Worm (Caenorhabditis elegans): ENCODE measurements around the gene C09G1.2.

C09G1.2 gene

ce11 chrX:15982630-15983029 is at the start of gene C09G1.2:
Gene C09G1.2 (minus strand): TSS chrX:15982730.
- no peak for TF ChIP-seq nhr-2 (tag; optimal IDR thresholded peaks at IDR 0.05)
- no peak for TF ChIP-seq hlh-1 (tag; optimal IDR thresholded peaks at IDR 0.05)
- TF ChIP-seq drap-1 (GFP tag; optimal IDR thresholded peaks at IDR 0.05) = no peak
- no peak for TF ChIP-seq unc-62 (GFP tag; optimal IDR thresholded peaks at IDR 0.05)

- TF ChIP-seq ceh-39 (tag; optimal IDR thresholded peaks at IDR 0.05) = no peak
- TF ChIP-seq lin-32 (GFP tag; optimal IDR thresholded peaks at IDR 0.05) = no peak
- TF ChIP-seq sem-2 (GFP tag; optimal IDR thresholded peaks at IDR 0.05) = no peak
- TF ChIP-seq ceh-43 (GFP tag; optimal IDR thresholded peaks at IDR 0.05) = no peak
Observed at ce11 chrX:16030506-16030905, 48.0 kb upstream of the C09G1.2 start, which contains the start of gene mboa-1. Gene mboa-1 (plus strand): TSS chrX:16030806.

ce11 chrX:16028980-16029379 is 46.5 kb upstream of the C09G1.2 start:
- TF ChIP-seq ham-2 (GFP tag; optimal IDR thresholded peaks at IDR 0.05) (peak; percentile 61), nhr-76 (tag; optimal IDR thresholded peaks at IDR 0.05) (no peak)

- no peak for TF ChIP-seq nhr-2 (tag; optimal IDR thresholded peaks at IDR 0.05)
- TF ChIP-seq unc-120 (tag; optimal IDR thresholded peaks at IDR 0.05; ENCODE audit: poor library complexity, severe bottlenecking) = peak; percentile 35
Observed at ce11 chrX:16024558-16024957, 42.0 kb upstream of the C09G1.2 start.

- TF ChIP-seq unc-39 (tag; optimal IDR thresholded peaks at IDR 0.05) = no peak
- no peak for TF ChIP-seq elt-1 (tag; optimal IDR thresholded peaks at IDR 0.05; ENCODE audit: borderline replicate concordance, insufficient read depth)
- no peak for TF ChIP-seq ceh-43 (GFP tag; optimal IDR thresholded peaks at IDR 0.05)
- TF ChIP-seq mls-2 (tag; optimal IDR thresholded peaks at IDR 0.05) = no peak
- TF ChIP-seq flh-1 (GFP tag; optimal IDR thresholded peaks at IDR 0.05) = no peak
- no peak for TF ChIP-seq lin-32 (GFP tag; optimal IDR thresholded peaks at IDR 0.05)
- TF ChIP-seq elt-3 (tag; optimal IDR thresholded peaks at IDR 0.05) = no peak
- no peak for TF ChIP-seq cnd-1 (tag; optimal IDR thresholded peaks at IDR 0.05)
- no peak for TF ChIP-seq sem-2 (GFP tag; optimal IDR thresholded peaks at IDR 0.05)
- TF ChIP-seq lsy-2 (tag; optimal IDR thresholded peaks at IDR 0.05) = no peak
- no peak for TF ChIP-seq mep-1 (tag; optimal IDR thresholded peaks at IDR 0.05)
- no peak for TF ChIP-seq snpc-4 (tag; optimal IDR thresholded peaks at IDR 0.05)
Observed at ce11 chrX:16016796-16017195, 34.3 kb upstream of the C09G1.2 start, which contains the start of the genes VB0395L.1 and nhx-1. Gene VB0395L.1 (minus strand): TSS chrX:16016981. Gene nhx-1 (plus strand): TSS chrX:16017121.

- TF ChIP-seq lin-32 (GFP tag; optimal IDR thresholded peaks at IDR 0.05) (no peak), drap-1 (GFP tag; optimal IDR thresholded peaks at IDR 0.05) (no peak), sem-2 (GFP tag; optimal IDR thresholded peaks at IDR 0.05) (no peak), elt-3 (tag; optimal IDR thresholded peaks at IDR 0.05) (no peak)
Observed at ce11 chrX:16006529-16006928, 24.0 kb upstream of the C09G1.2 start, which contains the start of gene C09G1.4. Gene C09G1.4 (minus strand): TSS chrX:16006629.

DNA sequence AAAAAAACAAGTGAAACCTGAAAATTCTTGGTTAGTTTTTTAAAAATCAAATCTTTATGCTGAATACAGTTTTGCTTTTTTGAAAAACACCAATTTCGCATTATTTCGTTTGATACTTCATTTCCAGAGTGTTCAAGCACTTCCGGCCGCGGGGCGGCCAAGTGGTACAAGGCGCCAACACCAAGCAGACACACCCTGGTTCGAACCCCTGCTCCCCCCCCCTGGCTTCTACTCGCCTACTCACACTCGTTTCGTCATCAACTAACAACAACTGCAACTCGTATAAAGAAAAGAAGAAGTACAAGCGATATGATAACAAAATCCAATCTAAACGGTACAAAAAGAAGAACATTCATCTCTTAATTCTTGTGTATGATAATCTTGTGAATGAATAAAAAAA is 20.3 kb upstream of the C09G1.2 start:
- TF ChIP-seq tbx-8 (GFP tag; optimal IDR thresholded peaks at IDR 0.05) (no peak), snpc-4 (tag; optimal IDR thresholded peaks at IDR 0.05) (no peak), mab-5 (tag; optimal IDR thresholded peaks at IDR 0.05) (no peak), ceh-39 (tag; optimal IDR thresholded peaks at IDR 0.05) (no peak), nhr-28 (tag; optimal IDR thresholded peaks at IDR 0.05) (no peak)

DNA sequence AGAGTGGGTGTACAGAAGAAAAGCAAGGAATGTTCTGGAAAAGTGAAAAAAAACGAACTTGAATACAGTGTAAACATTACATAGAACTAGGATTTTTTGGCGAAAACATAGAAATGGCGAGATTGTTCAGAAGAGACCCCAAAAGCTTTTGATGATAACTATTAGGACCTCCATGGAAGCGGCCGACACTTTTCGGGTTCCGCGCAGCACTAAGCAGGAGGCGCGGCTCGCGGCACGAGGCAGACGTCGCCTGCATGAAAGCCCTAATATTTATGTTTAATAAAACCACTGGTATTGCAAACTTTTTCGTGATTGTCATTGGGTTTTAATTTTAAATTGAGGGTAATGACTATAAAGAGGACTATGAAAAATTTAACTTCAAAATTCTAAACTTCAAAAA is 15.4 kb upstream of the C09G1.2 start:
- TF ChIP-seq mab-5 (tag; optimal IDR thresholded peaks at IDR 0.05) = no peak
- no peak for TF ChIP-seq tbx-8 (GFP tag; optimal IDR thresholded peaks at IDR 0.05)
- no peak for TF ChIP-seq ham-2 (GFP tag; optimal IDR thresholded peaks at IDR 0.05)

ce11 chrX:15997153-15997552 is 14.6 kb upstream of the C09G1.2 start:
- TF ChIP-seq nhr-28 (tag; optimal IDR thresholded peaks at IDR 0.05) = no peak
- no peak for TF ChIP-seq tbx-8 (GFP tag; optimal IDR thresholded peaks at IDR 0.05)
- TF ChIP-seq unc-62 (GFP tag; optimal IDR thresholded peaks at IDR 0.05) = no peak
- TF ChIP-seq hlh-1 (tag; optimal IDR thresholded peaks at IDR 0.05) = no peak
- TF ChIP-seq nhr-237 (tag; optimal IDR thresholded peaks at IDR 0.05) = no peak
- no peak for TF ChIP-seq ztf-11 (tag; optimal IDR thresholded peaks at IDR 0.05)
- no peak for TF ChIP-seq bed-3 (GFP tag; optimal IDR thresholded peaks at IDR 0.05)
- no peak for TF ChIP-seq ces-1 (GFP tag; optimal IDR thresholded peaks at IDR 0.05)
- TF ChIP-seq snpc-4 (tag; optimal IDR thresholded peaks at IDR 0.05) = no peak
- TF ChIP-seq ham-2 (GFP tag; optimal IDR thresholded peaks at IDR 0.05) = no peak
- TF ChIP-seq lsy-2 (tag; optimal IDR thresholded peaks at IDR 0.05) = no peak
- TF ChIP-seq ceh-43 (GFP tag; optimal IDR thresholded peaks at IDR 0.05) = no peak

Data from whole organism, mixed stage, embryonic.